Fruit fly (Drosophila melanogaster) Kc167 (cell line): Measurements from ENCODE around the gene bsf.

Source experiments
- Myc ChIP-seq: fragments of >200 bp; optimal IDR thresholded peaks from 2 replicates; lab custom pipeline; 2017; ENCODE audit warnings: missing external identifiers
- Sin3A ChIP-seq: fragments of >200 bp; optimal IDR thresholded peaks from 2 replicates; lab custom pipeline; 2018; ENCODE audit warnings: missing external identifiers
- h ChIP-seq: fragments of >200 bp; optimal IDR thresholded peaks from 3 replicates; lab custom pipeline; 2018; ENCODE audit warnings: missing external identifiers
- insv ChIP-seq: fragments of >200 bp; optimal IDR thresholded peaks from 3 replicates; lab custom pipeline; 2018; ENCODE audit warnings: missing external identifiers
- psq ChIP-seq: fragments of >200 bp; optimal IDR thresholded peaks from 2 replicates; lab custom pipeline; 2017; ENCODE audit warnings: missing external identifiers
- ttk ChIP-seq: sonication (Bioruptor generic); optimal IDR thresholded peaks from 2 replicates; lab custom pipeline; 2017; ENCODE audit warnings: missing external identifiers

The bsf gene

dm6 chr2L:18454128-18454788 lies at the start of gene bsf, which contains the start of gene Ntf-2r:
bsf (minus strand) TSS chr2L:18454587.
Ntf-2r (plus strand) TSS chr2L:18454649.
- TF ChIP-seq insv (lab: Kevin White, UChicago) (no peak), Sin3A (no peak)

DNA sequence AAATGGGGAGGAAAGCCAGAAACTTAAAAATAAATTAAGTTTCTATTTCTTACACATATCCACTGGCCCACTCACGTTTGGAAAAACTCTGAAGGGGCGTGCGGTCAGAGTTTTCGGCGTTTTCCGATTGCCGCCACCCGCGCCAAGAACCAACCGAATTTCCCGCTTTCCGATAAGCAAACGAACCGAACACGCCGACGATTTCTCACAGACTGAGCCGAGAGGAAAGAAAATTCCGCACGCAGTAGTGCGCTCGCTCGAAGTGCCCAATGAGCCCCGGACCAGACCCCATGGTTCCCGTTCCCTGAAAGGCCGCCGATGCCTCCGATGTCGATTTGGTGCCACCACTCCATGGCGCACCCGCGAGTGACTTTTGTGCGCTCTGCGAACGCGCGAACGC lies 49.4 kb upstream of the bsf start, which contains the start of gene kon:
kon (minus strand) TSS at position 219 of the 400 bp plus-strand sequence.
- TF ChIP-seq insv (lab: Kevin White, UChicago) = no peak
- no peak for TF ChIP-seq psq (lab: Kevin White, UChicago)
- no peak for TF ChIP-seq h (lab: Kevin White, UChicago)
- TF ChIP-seq Myc (lab: Kevin White, UChicago) = no peak

DNA sequence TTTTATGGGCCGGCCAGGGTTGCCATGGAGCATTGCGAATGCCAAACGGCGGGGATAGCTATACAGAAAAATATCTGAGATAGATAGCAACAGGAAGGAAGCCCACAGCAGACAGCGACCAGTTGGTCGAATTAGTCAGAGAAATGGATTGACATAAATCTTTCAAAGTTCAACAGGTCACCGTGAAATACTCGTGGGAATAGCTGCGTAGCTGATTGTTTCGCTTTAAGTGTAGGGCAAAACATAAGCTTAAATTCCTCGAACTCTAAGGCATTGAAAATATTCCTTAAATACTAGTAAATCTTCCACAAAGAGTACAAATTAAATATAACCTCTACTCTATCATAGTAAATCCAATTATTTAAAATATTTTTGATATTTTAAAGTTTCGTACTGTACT lies 45.5 kb upstream of the bsf start:
- no peak for TF ChIP-seq psq (lab: Kevin White, UChicago)
- TF ChIP-seq insv (lab: Kevin White, UChicago) = no peak
- no peak for TF ChIP-seq Sin3A
- no peak for TF ChIP-seq Myc (lab: Kevin White, UChicago)
- TF ChIP-seq h (lab: Kevin White, UChicago) = no peak
- TF ChIP-seq ttk (lab: Kevin White, UChicago) = no peak

- TF ChIP-seq ttk (lab: Kevin White, UChicago) = no peak
- no peak for TF ChIP-seq psq (lab: Kevin White, UChicago)
- no peak for TF ChIP-seq Myc (lab: Kevin White, UChicago)
- no peak for TF ChIP-seq insv (lab: Kevin White, UChicago)
- no peak for TF ChIP-seq h (lab: Kevin White, UChicago)
- no peak for TF ChIP-seq Sin3A
Measured at dm6 chr2L:18496834-18497233, 42.4 kb upstream of the bsf start.

DNA sequence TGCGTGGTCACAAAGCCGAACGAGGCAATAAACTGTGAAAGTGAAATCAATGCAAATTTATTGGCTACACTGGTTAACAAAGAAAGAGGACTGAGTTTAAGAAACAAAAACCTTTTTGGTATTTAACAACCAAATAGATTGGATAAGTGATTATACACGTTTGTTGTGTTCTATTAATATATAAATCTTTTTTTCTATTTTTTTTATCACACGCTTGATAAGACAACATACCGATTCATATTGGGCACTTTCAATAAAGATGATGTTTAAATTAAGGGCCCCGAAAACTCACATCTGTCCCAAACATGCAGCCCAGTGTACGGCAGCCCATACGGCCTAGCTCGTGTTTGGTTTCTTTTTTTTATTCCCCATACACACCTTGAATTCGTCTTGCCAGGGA lies 38.7 kb upstream of the bsf start:
- TF ChIP-seq psq (lab: Kevin White, UChicago) (no peak), h (lab: Kevin White, UChicago) (no peak), Myc (lab: Kevin White, UChicago) (no peak), Sin3A (no peak), ttk (lab: Kevin White, UChicago) (no peak), insv (lab: Kevin White, UChicago) (no peak)

DNA sequence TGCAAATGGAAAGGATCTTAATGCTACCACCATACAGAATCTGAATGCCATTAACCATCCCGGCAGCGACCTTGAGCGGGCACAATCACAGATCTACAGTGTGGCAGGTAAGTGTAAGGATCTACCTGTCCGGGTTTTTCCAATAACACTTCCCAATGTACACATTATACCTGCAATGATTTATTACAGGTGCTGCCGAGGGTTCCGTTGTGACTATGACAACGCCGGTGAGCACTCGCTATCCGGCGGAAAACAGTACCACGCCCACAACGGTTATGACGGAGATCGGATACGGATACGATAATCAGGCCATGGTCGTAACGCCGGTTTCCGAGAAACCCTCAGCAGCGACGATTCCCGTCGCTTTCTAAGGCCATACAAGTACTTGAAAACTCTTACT lies 32.4 kb upstream of the bsf start:
- TF ChIP-seq Sin3A (no peak), Myc (lab: Kevin White, UChicago) (no peak), ttk (lab: Kevin White, UChicago) (no peak), insv (lab: Kevin White, UChicago) (no peak), h (lab: Kevin White, UChicago) (no peak), psq (lab: Kevin White, UChicago) (no peak)

DNA sequence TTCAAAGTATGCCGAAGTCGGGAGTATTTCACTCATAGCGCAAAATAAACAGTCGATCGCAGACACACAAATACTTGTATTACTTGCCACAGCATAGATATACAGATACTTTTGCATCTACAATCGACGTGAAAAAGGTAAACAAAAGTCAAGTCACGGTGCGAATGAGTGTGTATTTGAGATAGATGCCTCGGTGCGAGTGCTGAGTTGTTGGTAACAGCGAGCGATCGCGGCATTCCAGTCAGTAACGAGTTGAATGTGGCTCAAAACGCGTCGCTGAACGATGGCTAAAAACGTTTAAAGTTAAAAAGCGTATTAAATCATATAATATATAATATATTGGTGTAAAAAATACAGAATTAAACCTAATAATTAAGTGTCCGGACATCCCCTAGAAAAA lies 30.8 kb upstream of the bsf start, which contains the start of gene grnd:
grnd (plus strand) TSS at position 207 of the 400 bp plus-strand sequence.
- TF ChIP-seq h (lab: Kevin White, UChicago) (no peak), psq (lab: Kevin White, UChicago) (no peak), Sin3A (no peak), ttk (lab: Kevin White, UChicago) (no peak), insv (lab: Kevin White, UChicago) (no peak), Myc (lab: Kevin White, UChicago) (no peak)

- TF ChIP-seq psq (lab: Kevin White, UChicago) (no peak), h (lab: Kevin White, UChicago) (no peak), Sin3A (no peak), Myc (lab: Kevin White, UChicago) (no peak), ttk (lab: Kevin White, UChicago) (no peak), insv (lab: Kevin White, UChicago) (no peak)
Measured at dm6 chr2L:18484382-18485050, 30.1 kb upstream of the bsf start, which contains the start of gene CG10283. CG10283 (minus strand) TSS chr2L:18484513.

DNA sequence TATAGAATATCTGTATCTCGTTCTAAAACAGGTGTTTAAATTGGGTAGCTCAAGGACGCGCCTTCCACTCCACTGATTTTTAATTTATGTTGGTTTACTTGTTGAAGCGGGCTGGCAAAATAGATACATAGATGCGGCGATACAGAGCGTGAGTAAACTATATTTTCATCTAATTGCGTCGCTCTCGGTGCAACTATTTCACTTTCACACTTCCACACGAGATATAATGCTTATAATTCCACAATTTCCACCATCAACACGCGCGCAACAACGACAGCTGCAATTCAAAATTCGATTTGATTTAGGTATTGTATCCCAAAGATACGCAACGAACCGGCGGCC lies 29.6 kb upstream of the bsf start:
- no peak for TF ChIP-seq psq (lab: Kevin White, UChicago)

dm6 chr2L:18482989-18483388 lies 28.6 kb upstream of the bsf start:
- no peak for TF ChIP-seq psq (lab: Kevin White, UChicago)
- TF ChIP-seq ttk (lab: Kevin White, UChicago) = no peak
- no peak for TF ChIP-seq Sin3A
- no peak for TF ChIP-seq Myc (lab: Kevin White, UChicago)
- no peak for TF ChIP-seq h (lab: Kevin White, UChicago)
- TF ChIP-seq insv (lab: Kevin White, UChicago) = no peak

dm6 chr2L:18482170-18482569 lies 27.8 kb upstream of the bsf start:
- TF ChIP-seq h (lab: Kevin White, UChicago) = no peak
- TF ChIP-seq ttk (lab: Kevin White, UChicago) = no peak
- TF ChIP-seq insv (lab: Kevin White, UChicago) = no peak
- TF ChIP-seq Myc (lab: Kevin White, UChicago) = no peak
- no peak for TF ChIP-seq psq (lab: Kevin White, UChicago)
- TF ChIP-seq Sin3A = no peak

DNA sequence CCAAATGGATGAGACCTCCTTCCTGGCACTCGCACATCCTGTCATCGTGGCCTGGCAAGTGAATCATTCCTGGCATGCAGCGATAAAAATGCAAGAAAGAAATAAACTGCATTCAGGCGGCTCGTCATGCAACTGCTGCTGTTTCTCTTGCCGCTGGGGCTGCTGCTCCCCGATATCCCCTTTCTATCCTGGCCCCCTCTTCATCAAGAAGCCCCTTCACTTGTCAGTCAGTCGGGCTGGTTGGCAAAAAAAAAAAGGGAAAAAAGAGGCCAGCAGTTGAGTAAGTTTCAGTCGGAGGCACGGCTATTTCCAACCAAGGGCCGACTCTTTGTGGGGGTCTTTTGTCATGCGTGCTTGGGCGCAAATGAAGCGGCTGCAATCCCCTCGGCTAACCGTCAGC lies 27.4 kb upstream of the bsf start:
- no peak for TF ChIP-seq ttk (lab: Kevin White, UChicago)
- no peak for TF ChIP-seq h (lab: Kevin White, UChicago)
- no peak for TF ChIP-seq insv (lab: Kevin White, UChicago)
- TF ChIP-seq Myc (lab: Kevin White, UChicago) = no peak
- no peak for TF ChIP-seq Sin3A
- no peak for TF ChIP-seq psq (lab: Kevin White, UChicago)
